Worm (Caenorhabditis elegans) whole organism, mixed stage, embryonic: ENCODE measurements around the gene pas-2.

Experiments used
- ces-1 ChIP-seq: fragments of 150-350 bp; optimal IDR thresholded peaks from 2 replicates; lab custom pipeline; 2014; ENCODE audit warnings: missing biosample characterization, missing genetic modification reagents, missing genetic modification characterization
- mab-5 ChIP-seq: fragments of 150-350 bp; optimal IDR thresholded peaks from 2 replicates; lab custom pipeline; 2014; ENCODE audit warnings: missing biosample characterization, missing genetic modification characterization
- nhr-2 ChIP-seq: fragments of 150-350 bp; optimal IDR thresholded peaks from 2 replicates; lab custom pipeline; 2014; ENCODE audit warnings: missing biosample characterization, missing genetic modification characterization
- sptf-1 ChIP-seq: sonication (generic microtip); optimal IDR thresholded peaks from 2 replicates; lab custom pipeline; 2017; ENCODE audit warnings: mild to moderate bottlenecking, missing genetic modification characterization, moderate library complexity, missing compliant biosample characterization

Gene pas-2

DNA sequence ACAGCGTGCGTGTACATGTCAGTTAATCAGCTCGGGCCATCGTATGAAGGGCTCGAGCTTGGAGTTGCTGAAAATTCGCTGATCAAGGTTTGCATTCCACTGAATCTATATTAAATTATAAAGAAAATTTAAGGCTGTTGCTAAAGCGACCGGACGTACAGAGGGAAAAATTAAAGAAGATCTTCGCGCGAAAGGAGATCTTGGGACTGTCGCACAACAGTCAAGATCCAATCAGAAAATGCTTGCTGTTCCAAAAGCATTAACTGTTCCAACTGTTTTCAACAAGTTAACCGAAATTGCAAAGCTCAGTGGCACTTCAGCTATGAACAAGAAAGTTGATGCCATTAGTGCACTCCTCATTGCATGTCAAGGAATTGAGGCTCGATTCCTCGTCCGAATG, 44.2 kb downstream of the pas-2 start:
- TF ChIP-seq sptf-1 (no peak), nhr-2 (tag; lab: Kevin White, UChicago) (no peak)
- TF ChIP-seq, all 35 proteins: peak for 0

DNA sequence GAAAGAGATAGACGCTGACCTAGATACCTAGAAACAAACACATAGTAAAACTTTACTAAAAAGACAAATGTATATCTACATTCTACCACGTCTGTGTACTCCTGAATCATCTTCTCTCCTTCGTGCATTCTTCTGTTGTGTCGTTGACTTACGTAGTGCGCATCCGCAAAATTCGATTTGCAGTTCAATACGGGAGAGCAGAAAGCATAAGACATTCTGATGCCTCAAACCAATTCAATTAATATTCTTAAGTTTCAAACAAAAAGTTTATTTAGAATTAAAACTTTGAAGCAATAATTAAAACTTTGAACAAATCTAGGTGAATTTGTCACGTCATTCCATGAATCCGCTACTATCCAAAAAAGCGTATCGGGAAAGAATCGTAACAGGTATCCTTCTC, 46.7 kb downstream of the pas-2 start:
- TF ChIP-seq nhr-2 (tag; lab: Kevin White, UChicago), result no peak
- TF ChIP-seq ces-1 (GFP tag; lab: Kevin White, UChicago), result peak; percentile 88

DNA sequence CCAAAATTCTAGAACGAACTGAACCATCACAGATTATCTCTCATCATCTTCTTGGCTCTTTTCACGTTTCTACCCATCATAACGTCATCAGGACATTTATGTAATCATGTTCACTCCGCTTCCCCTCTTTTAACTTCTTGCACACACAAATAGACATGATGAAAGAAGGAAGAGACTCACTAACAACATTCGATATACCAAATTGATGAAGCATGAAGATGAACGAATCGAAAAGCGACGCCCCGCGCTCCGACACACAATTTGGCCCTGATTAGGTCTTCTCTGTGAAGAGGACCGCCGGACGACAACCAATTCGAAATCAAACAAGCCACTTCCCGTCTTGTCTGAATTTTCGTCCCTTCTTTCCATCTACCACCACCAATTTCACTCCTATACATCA, 48.3 kb downstream of the pas-2 start:
- TF ChIP-seq ces-1 (GFP tag; lab: Kevin White, UChicago), result peak; percentile 94
- no peak for TF ChIP-seq mab-5 (tag; lab: Kevin White, UChicago)
